Fruit fly (Drosophila melanogaster) whole organism, embryonic: ENCODE data around the gene CG8149.

Experiments
- Awh ChIP-seq: fragments of 200-800 bp; sonication (Bioruptor generic); IDR thresholded peaks from 2 replicates; pipeline ENCODE4, ENCODE4 v1.3.6; 2022; ENCODE audit warnings: missing biosample characterization, missing genetic modification characterization
- BEAF-32 ChIP-seq: fragments of 200-800 bp; sonication (Bioruptor generic); optimal IDR thresholded peaks from 3 replicates; lab custom pipeline; 2017; ENCODE audit warnings: missing biosample characterization, missing genetic modification characterization, mild to moderate bottlenecking, moderate library complexity, missing genetic modification reagents
- CG10267 ChIP-seq: fragments of 200-800 bp; sonication (Bioruptor generic); optimal IDR thresholded peaks from 2 replicates; lab custom pipeline; 2018; ENCODE audit warnings: missing biosample characterization, mild to moderate bottlenecking, missing genetic modification characterization, moderate library complexity
- CG10462 ChIP-seq: fragments of 200-800 bp; sonication (Bioruptor generic); optimal IDR thresholded peaks from 2 replicates; lab custom pipeline; 2016; ENCODE audit warnings: missing biosample characterization, missing genetic modification characterization
- CG10543 ChIP-seq: fragments of 200-800 bp; sonication (Bioruptor generic); optimal IDR thresholded peaks from 3 replicates; lab custom pipeline; 2017; ENCODE audit warnings: missing biosample characterization, mild to moderate bottlenecking, missing genetic modification characterization, moderate library complexity
- CG11504 ChIP-seq: fragments of 200-800 bp; sonication (Bioruptor generic); optimal IDR thresholded peaks from 3 replicates; lab custom pipeline; 2019; ENCODE audit warnings: missing biosample characterization, mild to moderate bottlenecking, missing genetic modification characterization, moderate library complexity
- CG12391 ChIP-seq: fragments of 200-800 bp; sonication (Bioruptor generic); optimal IDR thresholded peaks from 3 replicates; lab custom pipeline; 2018; ENCODE audit warnings: missing biosample characterization, mild to moderate bottlenecking, missing genetic modification characterization, moderate library complexity
- CG15011 ChIP-seq: fragments of 200-800 bp; sonication (Bioruptor generic); optimal IDR thresholded peaks from 3 replicates; lab custom pipeline; 2018; ENCODE audit warnings: missing biosample characterization, mild to moderate bottlenecking, missing genetic modification characterization
- CG15601 ChIP-seq: fragments of 200-800 bp; sonication (Bioruptor generic); optimal IDR thresholded peaks from 3 replicates; lab custom pipeline; 2019; ENCODE audit warnings: missing biosample characterization, mild to moderate bottlenecking, missing genetic modification characterization, moderate library complexity
- CG17829 ChIP-seq: fragments of 200-800 bp; optimal IDR thresholded peaks from 2 replicates; lab custom pipeline; 2019; ENCODE audit warnings: missing biosample characterization, mild to moderate bottlenecking, missing genetic modification characterization, moderate library complexity
- CG2116 ChIP-seq: fragments of 200-800 bp; sonication (Bioruptor generic); optimal IDR thresholded peaks from 3 replicates; lab custom pipeline; 2018; ENCODE audit warnings: missing biosample characterization, mild to moderate bottlenecking, missing genetic modification characterization
- CG2712 ChIP-seq: fragments of 200-800 bp; optimal IDR thresholded peaks from 3 replicates; lab custom pipeline; 2019; ENCODE audit warnings: missing biosample characterization, mild to moderate bottlenecking, missing genetic modification characterization, moderate library complexity
- CG30020 ChIP-seq: fragments of 200-800 bp; optimal IDR thresholded peaks from 2 replicates; lab custom pipeline; 2019; ENCODE audit warnings: missing biosample characterization, mild to moderate bottlenecking, missing genetic modification characterization, moderate library complexity
- CG4424 ChIP-seq: fragments of 200-800 bp; sonication (Bioruptor generic); optimal IDR thresholded peaks from 3 replicates; lab custom pipeline; 2016; ENCODE audit warnings: missing biosample characterization, missing genetic modification characterization
- CG9797 ChIP-seq: fragments of 200-800 bp; sonication (Bioruptor generic); optimal IDR thresholded peaks from 3 replicates; lab custom pipeline; 2018; ENCODE audit warnings: missing biosample characterization, mild to moderate bottlenecking, missing genetic modification characterization
- D19A ChIP-seq: fragments of 200-800 bp; optimal IDR thresholded peaks from 3 replicates; lab custom pipeline; 2019; ENCODE audit warnings: missing biosample characterization, mild to moderate bottlenecking, missing genetic modification characterization, moderate library complexity
- GATAe ChIP-seq: fragments of 200-800 bp; sonication (Bioruptor generic); conservative IDR thresholded peaks from 2 replicates; pipeline ENCODE4 v1.3.6; 2022; ENCODE audit warnings: missing biosample characterization, missing genetic modification characterization
- Hr78 ChIP-seq, 2 experiments: fragments of 200-800 bp in 1 of 2; fragments of >200 bp in 1 of 2; sonication (Bioruptor generic) in 1 of 2; optimal IDR thresholded peaks; 2 replicates each; lab custom pipeline; 2017 to 2019; ENCODE audit warnings: missing biosample characterization in 2 of 2, missing genetic modification characterization in 2 of 2, mild to moderate bottlenecking in 1 of 2, moderate library complexity in 1 of 2
- Hsf ChIP-seq: fragments of 200-800 bp; sonication (Bioruptor generic); optimal IDR thresholded peaks from 3 replicates; lab custom pipeline; 2016; ENCODE audit warnings: missing biosample characterization, missing genetic modification characterization
- Lhr ChIP-seq: fragments of 200-800 bp; sonication (Bioruptor generic); optimal IDR thresholded peaks from 3 replicates; lab custom pipeline; 2017; ENCODE audit warnings: mild to moderate bottlenecking, missing biosample characterization, missing genetic modification reagents, missing genetic modification characterization
- MESR4 ChIP-seq: fragments of 200-800 bp; sonication (Bioruptor generic); optimal IDR thresholded peaks from 2 replicates; lab custom pipeline; 2018; ENCODE audit warnings: missing biosample characterization, mild to moderate bottlenecking, missing genetic modification characterization, moderate library complexity
- Med ChIP-seq: fragments of 200-800 bp; sonication (Bioruptor generic); peaks from one replicate; lab custom pipeline; 2016; ENCODE audit warnings: missing biosample characterization, missing genetic modification characterization, mild to moderate bottlenecking, inconsistent platforms, moderate library complexity
- Scr ChIP-seq: fragments of 200-800 bp; sonication (Bioruptor generic); IDR thresholded peaks from 2 replicates; pipeline ENCODE4 v1.3.6; 2022; ENCODE audit warnings: missing biosample characterization, missing genetic modification characterization; ENCODE audit not compliant: partially characterized antibody
- TFAM ChIP-seq: fragments of 200-800 bp; sonication (Bioruptor generic); optimal IDR thresholded peaks from 2 replicates; lab custom pipeline; 2017; ENCODE audit warnings: missing biosample characterization, missing genetic modification characterization, inconsistent platforms
- bsh ChIP-seq, 2 experiments: fragments of 200-800 bp; sonication (Bioruptor generic); optimal IDR thresholded peaks; 2 replicates each; lab custom pipeline; 2017 to 2018; ENCODE audit warnings: mild to moderate bottlenecking in 2 of 2, missing biosample characterization in 2 of 2, missing genetic modification characterization in 2 of 2, moderate library complexity in 1 of 2
- ewg ChIP-seq: fragments of 200-800 bp; sonication (Bioruptor generic); optimal IDR thresholded peaks from 3 replicates; lab custom pipeline; 2017; ENCODE audit warnings: mild to moderate bottlenecking, missing biosample characterization, missing genetic modification reagents, missing genetic modification characterization
- ftz-f1 ChIP-seq: fragments of 200-800 bp; sonication (Bioruptor generic); optimal IDR thresholded peaks from 2 replicates; lab custom pipeline; 2016; ENCODE audit warnings: missing biosample characterization, missing genetic modification characterization
- gfzf ChIP-seq: fragments of 200-800 bp; sonication (Bioruptor generic); optimal IDR thresholded peaks from 2 replicates; lab custom pipeline; 2016; ENCODE audit warnings: missing biosample characterization, mild to moderate bottlenecking, missing genetic modification characterization, moderate library complexity
- gsb-n ChIP-seq: fragments of 200-800 bp; sonication (Bioruptor generic); optimal IDR thresholded peaks from 3 replicates; lab custom pipeline; 2018; ENCODE audit warnings: missing biosample characterization, mild to moderate bottlenecking, missing genetic modification characterization
- her ChIP-seq: fragments of 200-800 bp; sonication (Bioruptor generic); optimal IDR thresholded peaks from 2 replicates; lab custom pipeline; 2016; ENCODE audit warnings: missing biosample characterization, missing genetic modification characterization
- kah ChIP-seq: fragments of 200-800 bp; sonication (Bioruptor generic); optimal IDR thresholded peaks from 2 replicates; lab custom pipeline; 2018; ENCODE audit warnings: missing biosample characterization, mild to moderate bottlenecking, missing genetic modification characterization
- nmo ChIP-seq: fragments of 200-800 bp; sonication (Bioruptor generic); optimal IDR thresholded peaks from 2 replicates; lab custom pipeline; 2018; ENCODE audit warnings: missing biosample characterization, mild to moderate bottlenecking, missing genetic modification characterization, moderate library complexity
- pho ChIP-seq: fragments of 200-800 bp; sonication (Bioruptor generic); optimal IDR thresholded peaks from 2 replicates; lab custom pipeline; 2016; ENCODE audit warnings: missing biosample characterization, missing genetic modification characterization
- phol ChIP-seq: fragments of 200-800 bp; sonication (Bioruptor generic); optimal IDR thresholded peaks from 3 replicates; lab custom pipeline; 2018; ENCODE audit warnings: missing biosample characterization, mild to moderate bottlenecking, missing genetic modification characterization, moderate library complexity
- pzg ChIP-seq: fragments of 200-800 bp; sonication (Bioruptor generic); optimal IDR thresholded peaks from 3 replicates; lab custom pipeline; 2018; ENCODE audit warnings: missing biosample characterization, mild to moderate bottlenecking, missing genetic modification characterization, moderate library complexity
- sim ChIP-seq: fragments of 200-800 bp; sonication (Bioruptor generic); IDR thresholded peaks from 2 replicates; pipeline ENCODE4 v1.3.6; 2022; ENCODE audit warnings: missing biosample characterization, missing genetic modification characterization
- sqz ChIP-seq: fragments of 200-800 bp; sonication (Bioruptor generic); optimal IDR thresholded peaks from 3 replicates; lab custom pipeline; 2018; ENCODE audit warnings: missing biosample characterization, mild to moderate bottlenecking, missing genetic modification characterization
- stwl ChIP-seq: fragments of 200-800 bp; sonication (Bioruptor generic); optimal IDR thresholded peaks from 3 replicates; lab custom pipeline; 2018; ENCODE audit warnings: missing biosample characterization, mild to moderate bottlenecking, missing genetic modification characterization, moderate library complexity
- trem ChIP-seq: fragments of 200-800 bp; optimal IDR thresholded peaks from 3 replicates; lab custom pipeline; 2019; ENCODE audit warnings: missing biosample characterization, mild to moderate bottlenecking, missing genetic modification characterization, moderate library complexity

Gene CG8149

dm6 chr3R:9551659-9552435, 47.4 kb downstream of the CG8149 start, which contains the start of the genes mura and RnpS1 (continued):
- no peak for TF ChIP-seq CG15011 (GFP tag; lab: Kevin White, UChicago)
- no peak for TF ChIP-seq Lhr
- TF ChIP-seq GATAe = no peak
- peak; percentile 27 for TF ChIP-seq CG12391 (tag; lab: Kevin White, UChicago)
- TF ChIP-seq CG11504 = no peak
- peak; percentile 38 for TF ChIP-seq nmo
- TF ChIP-seq pzg = peak; percentile 56
- TF ChIP-seq CG2712 = peak; percentile 38
- TF ChIP-seq ewg (GFP tag; lab: Kevin White, UChicago) = peak; percentile 56
- peak; percentile 24 for TF ChIP-seq her (GFP tag; lab: Kevin White, UChicago)
- peak; percentile 72 for TF ChIP-seq MESR4
- no peak for TF ChIP-seq CG10462
- TF ChIP-seq CG15601 (tag; lab: Kevin White, UChicago) = peak; percentile 43
- TF ChIP-seq CG4424 (GFP tag; lab: Kevin White, UChicago) = no peak
- no peak for TF ChIP-seq Awh
- peak; percentile 11 for TF ChIP-seq CG17829 (tag; lab: Kevin White, UChicago)
- no peak for TF ChIP-seq BEAF-32 (GFP tag; lab: Kevin White, UChicago)
- peak; percentile 25 for TF ChIP-seq CG2116 (GFP tag; lab: Kevin White, UChicago)
- TF ChIP-seq CG10267 = peak; percentile 59
- TF ChIP-seq CG10543 (GFP tag; lab: Kevin White, UChicago) = peak; percentile 55
- TF ChIP-seq stwl = peak; percentile 8
- peak in 1 of 2 experiments; percentile 95 for TF ChIP-seq Hr78 (GFP tag; optimal IDR thresholded peaks at IDR 0.05; lab: Kevin White, UChicago)
- no peak for TF ChIP-seq pho (GFP tag; lab: Kevin White, UChicago)
- TF ChIP-seq TFAM (GFP tag; lab: Kevin White, UChicago) = no peak
- TF ChIP-seq phol (tag; lab: Kevin White, UChicago) = peak; percentile 12
- TF ChIP-seq bsh (GFP tag; optimal IDR thresholded peaks at IDR 0.05; lab: Kevin White, UChicago) = no peak
- peak; percentile 77 for TF ChIP-seq gfzf
- TF ChIP-seq sim = no peak
- peak; percentile 42 for TF ChIP-seq gsb-n (tag; lab: Kevin White, UChicago)
- TF ChIP-seq CG9797 (GFP tag; lab: Kevin White, UChicago) = peak; percentile 89
- peak; percentile 52 for TF ChIP-seq Med (GFP tag; lab: Kevin White, UChicago)
- TF ChIP-seq sqz (GFP tag; lab: Kevin White, UChicago) = peak; percentile 59
- peak; percentile 36 for TF ChIP-seq CG30020 (tag; lab: Kevin White, UChicago)
- peak; percentile 90 for TF ChIP-seq ftz-f1 (GFP tag; lab: Kevin White, UChicago)
- TF ChIP-seq D19A = peak; percentile 22
- peak; percentile 53 for TF ChIP-seq kah
- peak; percentile 69 for TF ChIP-seq trem (tag; lab: Kevin White, UChicago)
- no peak for TF ChIP-seq Hsf (GFP tag; lab: Kevin White, UChicago)
- TF ChIP-seq Scr (GFP tag; lab: Robert Waterston, UW) = no peak
- TF ChIP-seq, all 482 proteins: peak for 34
